Worm (Caenorhabditis elegans) whole organism, L4 larva: ENCODE measurements around the gene cal-4.
A peak's percentile ranks its signal among the peaks of the same experiment; 100 is the strongest.

ENCODE experiments used
- D1046.2 ChIP-seq: fragments of 200-800 bp; sonication (Bioruptor generic); IDR thresholded peaks from 2 replicates; pipeline ENCODE4 v1.3.6; 2022; ENCODE audit warnings: missing genetic modification characterization, missing compliant biosample characterization
- F37D6.2 ChIP-seq: sonication (generic microtip); optimal IDR thresholded peaks from 2 replicates; lab custom pipeline; 2016; ENCODE audit warnings: mild to moderate bottlenecking, missing genetic modification characterization, missing compliant biosample characterization
- F44E2.7 ChIP-seq: fragments of 200-800 bp; sonication (Bioruptor generic); IDR thresholded peaks from 2 replicates; pipeline ENCODE4 v2.1.2; 2022; ENCODE audit warnings: missing genetic modification characterization, missing compliant biosample characterization
- Y105C5A.15 ChIP-seq: fragments of 200-800 bp; sonication (Bioruptor generic); IDR thresholded peaks from 2 replicates; pipeline ENCODE4 v1.3.6; 2022; ENCODE audit warnings: missing genetic modification characterization, missing compliant biosample characterization
- Y48G9A.11 ChIP-seq: fragments of 200-800 bp; sonication (Bioruptor generic); IDR thresholded peaks from 2 replicates; pipeline ENCODE4 v1.3.6; 2022; ENCODE audit warnings: missing genetic modification reagents, missing genetic modification characterization, missing compliant biosample characterization
- Y5F2A.4 ChIP-seq: fragments of 200-800 bp; sonication (Bioruptor generic); optimal IDR thresholded peaks from 2 replicates; lab custom pipeline; 2018; ENCODE audit warnings: mild to moderate bottlenecking, missing genetic modification characterization, missing compliant biosample characterization
- Y75B8A.6 ChIP-seq: fragments of 200-800 bp; sonication (Bioruptor generic); IDR thresholded peaks from 2 replicates; pipeline ENCODE4 v1.3.6; 2022; ENCODE audit warnings: missing genetic modification reagents, missing genetic modification characterization, missing compliant biosample characterization
- ZK546.5 ChIP-seq, 2 experiments: sonication (generic microtip); optimal IDR thresholded peaks; 2 replicates each; lab custom pipeline; 2017; ENCODE audit warnings: missing biosample characterization in 2 of 2, missing genetic modification characterization in 2 of 2
- aha-1 ChIP-seq: fragments of 150-350 bp; peaks from one replicate; lab custom pipeline; 2014; ENCODE audit warnings: missing biosample characterization, missing genetic modification characterization
- ceh-20 ChIP-seq: fragments of 200-800 bp; sonication (Bioruptor generic); IDR thresholded peaks from 2 replicates; pipeline ENCODE4 v1.3.6; 2022; ENCODE audit warnings: missing genetic modification reagents, missing genetic modification characterization, missing compliant biosample characterization
- ceh-28 ChIP-seq: fragments of 150-350 bp; optimal IDR thresholded peaks from 2 replicates; lab custom pipeline; 2014; ENCODE audit warnings: missing biosample characterization, missing genetic modification reagents, missing genetic modification characterization
- ceh-32 ChIP-seq: sonication (generic microtip); optimal IDR thresholded peaks from 2 replicates; lab custom pipeline; 2016; ENCODE audit warnings: mild to moderate bottlenecking, missing genetic modification characterization, missing compliant biosample characterization; ENCODE audit not compliant: poor library complexity
- ceh-44 ChIP-seq: fragments of 200-800 bp; sonication (Bioruptor generic); IDR thresholded peaks from 2 replicates; pipeline ENCODE4 v1.3.6; 2022; ENCODE audit warnings: missing genetic modification reagents, missing genetic modification characterization, missing compliant biosample characterization
- ctbp-1 ChIP-seq: fragments of 200-800 bp; sonication (Bioruptor generic); IDR thresholded peaks from 2 replicates; pipeline ENCODE4 v1.3.6; 2022; ENCODE audit warnings: missing genetic modification reagents, missing genetic modification characterization, missing compliant biosample characterization
- daf-12 ChIP-seq: fragments of 150-350 bp; optimal IDR thresholded peaks from 2 replicates; lab custom pipeline; 2014; ENCODE audit warnings: missing biosample characterization, missing genetic modification reagents, missing genetic modification characterization
- dmd-6 ChIP-seq: fragments of 200-800 bp; sonication (Bioruptor generic); IDR thresholded peaks from 2 replicates; pipeline ENCODE4 v1.3.6; 2022; ENCODE audit warnings: missing genetic modification reagents, missing genetic modification characterization, missing compliant biosample characterization
- duxl-1 ChIP-seq: sonication (generic microtip); optimal IDR thresholded peaks from 2 replicates; lab custom pipeline; 2016; ENCODE audit warnings: mild to moderate bottlenecking, missing genetic modification characterization, moderate library complexity, missing compliant biosample characterization; ENCODE audit not compliant: poor library complexity
- egl-27 ChIP-seq: sonication (generic microtip); optimal IDR thresholded peaks from 3 replicates; lab custom pipeline; 2017; ENCODE audit warnings: missing biosample characterization, missing genetic modification reagents, missing genetic modification characterization
- egl-43 ChIP-seq: fragments of 200-800 bp; sonication (Bioruptor generic); IDR thresholded peaks from 2 replicates; pipeline ENCODE4 v1.3.6; 2022; ENCODE audit warnings: missing genetic modification reagents, missing genetic modification characterization, missing compliant biosample characterization
- fkh-10 ChIP-seq: fragments of 150-350 bp; optimal IDR thresholded peaks from 2 replicates; lab custom pipeline; 2014; ENCODE audit warnings: missing biosample characterization, missing genetic modification reagents, missing genetic modification characterization
- gei-8 ChIP-seq: fragments of 200-800 bp; sonication (Bioruptor generic); optimal IDR thresholded peaks from 2 replicates; lab custom pipeline; 2018; ENCODE audit warnings: mild to moderate bottlenecking, missing genetic modification characterization, missing compliant biosample characterization
- hif-1 ChIP-seq, 2 experiments: sonication (generic microtip); optimal IDR thresholded peaks; 2 replicates each; lab custom pipeline; 2016 to 2017; ENCODE audit warnings: missing compliant biosample characterization in 2 of 2, missing genetic modification characterization in 2 of 2, missing genetic modification reagents in 2 of 2, missing genotype in 2 of 2, mild to moderate bottlenecking in 1 of 2
- lim-7 ChIP-seq: fragments of 200-800 bp; sonication (Bioruptor generic); IDR thresholded peaks from 2 replicates; pipeline ENCODE4 v1.3.6; 2022; ENCODE audit warnings: missing genetic modification characterization, missing compliant biosample characterization
- lin-15B ChIP-seq: fragments of 150-350 bp; sonication (generic microtip); optimal IDR thresholded peaks from 3 replicates; lab custom pipeline; 2014; ENCODE audit warnings: missing biosample characterization, missing genetic modification characterization
- lin-38 ChIP-seq: fragments of 200-800 bp; sonication (Bioruptor generic); IDR thresholded peaks from 2 replicates; pipeline ENCODE4 v1.3.6; 2022; ENCODE audit warnings: missing genetic modification reagents, missing genetic modification characterization, missing compliant biosample characterization
- lir-3 ChIP-seq: sonication (generic microtip); optimal IDR thresholded peaks from 2 replicates; lab custom pipeline; 2016; ENCODE audit warnings: mild to moderate bottlenecking, missing genetic modification characterization, missing compliant biosample characterization
- lsy-2 ChIP-seq, 2 experiments: fragments of 150-350 bp in 1 of 2; sonication (generic microtip) in 1 of 2; optimal IDR thresholded peaks; 2 replicates each; lab custom pipeline; 2014 to 2017; ENCODE audit warnings: missing biosample characterization in 2 of 2, missing genetic modification characterization in 2 of 2
- madf-5 ChIP-seq, 2 experiments: fragments of 200-800 bp; sonication (Bioruptor generic); IDR thresholded peaks; 2 replicates each; pipeline ENCODE4 v1.3.6; 2022; ENCODE audit warnings: missing compliant biosample characterization in 2 of 2, missing genetic modification characterization in 2 of 2
- madf-9 ChIP-seq: fragments of 200-800 bp; sonication (Bioruptor generic); conservative IDR thresholded peaks from 2 replicates; pipeline ENCODE4 v1.3.6; 2022; ENCODE audit warnings: missing genetic modification reagents, missing genetic modification characterization, missing compliant biosample characterization
- mdl-1 ChIP-seq, 2 experiments: fragments of 150-350 bp in 1 of 2; sonication (generic microtip) in 1 of 2; optimal IDR thresholded peaks; 2 replicates each; lab custom pipeline; 2014 to 2017; ENCODE audit warnings: missing biosample characterization in 2 of 2, missing genetic modification characterization in 2 of 2
- mep-1 ChIP-seq: fragments of 150-350 bp; sonication (generic microtip); optimal IDR thresholded peaks from 3 replicates; lab custom pipeline; 2014; ENCODE audit warnings: missing biosample characterization, missing genetic modification characterization
- mxl-2 ChIP-seq: fragments of 200-800 bp; sonication (Bioruptor generic); conservative IDR thresholded peaks from 2 replicates; pipeline ENCODE4 v1.3.6; 2022; ENCODE audit warnings: missing genetic modification reagents, missing genetic modification characterization, missing compliant biosample characterization
- nhr-10 ChIP-seq: fragments of 150-350 bp; optimal IDR thresholded peaks from 2 replicates; lab custom pipeline; 2014; ENCODE audit warnings: missing biosample characterization, missing genetic modification characterization
- nhr-11 ChIP-seq: fragments of 150-350 bp; optimal IDR thresholded peaks from 2 replicates; lab custom pipeline; 2014; ENCODE audit warnings: missing biosample characterization, missing genetic modification characterization
- nhr-25 ChIP-seq: sonication (generic microtip); optimal IDR thresholded peaks from 2 replicates; lab custom pipeline; 2017; ENCODE audit warnings: missing genetic modification characterization, mild to moderate bottlenecking, missing compliant biosample characterization, antibody characterized with exemption, moderate library complexity, borderline replicate concordance; ENCODE audit not compliant: insufficient read depth
- nhr-28 ChIP-seq: fragments of 150-350 bp; optimal IDR thresholded peaks from 2 replicates; lab custom pipeline; 2014; ENCODE audit warnings: missing biosample characterization, missing genetic modification characterization
- nhr-41 ChIP-seq: fragments of 200-800 bp; sonication (Bioruptor generic); IDR thresholded peaks from 2 replicates; pipeline ENCODE4 v1.3.6; 2022; ENCODE audit warnings: missing genetic modification reagents, missing genetic modification characterization, missing compliant biosample characterization
- nhr-48 ChIP-seq: sonication (generic microtip); optimal IDR thresholded peaks from 2 replicates; lab custom pipeline; 2016; ENCODE audit warnings: mild to moderate bottlenecking, missing genetic modification characterization, missing compliant biosample characterization
- rbr-2 ChIP-seq: sonication (generic microtip); optimal IDR thresholded peaks from 2 replicates; lab custom pipeline; 2016; ENCODE audit warnings: missing genotype, missing genetic modification characterization, missing compliant biosample characterization
- saeg-2 ChIP-seq: fragments of 200-800 bp; sonication (Bioruptor generic); IDR thresholded peaks from 2 replicates; pipeline ENCODE4 v1.3.6; 2022; ENCODE audit warnings: missing genetic modification reagents, missing genetic modification characterization, missing compliant biosample characterization
- sdz-12 ChIP-seq: fragments of 200-800 bp; sonication (Bioruptor generic); optimal IDR thresholded peaks from 2 replicates; lab custom pipeline; 2018; ENCODE audit warnings: mild to moderate bottlenecking, missing genetic modification characterization, missing compliant biosample characterization
- snpc-1.2 ChIP-seq: fragments of 200-800 bp; sonication (Bioruptor generic); IDR thresholded peaks from 2 replicates; pipeline ENCODE4 v1.3.6; 2022; ENCODE audit warnings: missing genetic modification reagents, missing genetic modification characterization, missing compliant biosample characterization
- tag-97 ChIP-seq: fragments of 200-800 bp; sonication (Bioruptor generic); IDR thresholded peaks from 2 replicates; pipeline ENCODE4 v1.3.6; 2022; ENCODE audit warnings: missing genetic modification characterization, missing compliant biosample characterization
- tra-1 ChIP-seq: fragments of 200-800 bp; sonication (Bioruptor generic); IDR thresholded peaks from 2 replicates; pipeline ENCODE4 v1.3.6; 2022; ENCODE audit warnings: missing genetic modification reagents, missing genetic modification characterization, missing compliant biosample characterization
- unc-130 ChIP-seq: sonication (generic microtip); optimal IDR thresholded peaks from 2 replicates; lab custom pipeline; 2016; ENCODE audit warnings: missing genetic modification reagents, missing genetic modification characterization, missing compliant biosample characterization
- unc-62 ChIP-seq, 3 experiments: fragments of 150-350 bp in 1 of 3; sonication (generic microtip); optimal IDR thresholded peaks in 2 of 3; peaks in 1 of 3; 1 replicate in 1 of 3; 2 replicates in 2 of 3; lab custom pipeline; 2014 to 2017; ENCODE audit warnings: missing biosample characterization in 3 of 3, missing genetic modification characterization in 3 of 3, missing genetic modification reagents in 3 of 3, missing genotype in 1 of 3
- zfp-3 ChIP-seq: fragments of 200-800 bp; sonication (Bioruptor generic); conservative IDR thresholded peaks from 2 replicates; pipeline ENCODE4 v1.3.6; 2022; ENCODE audit warnings: missing genetic modification reagents, missing genetic modification characterization, missing compliant biosample characterization
- zip-2 ChIP-seq: fragments of 150-350 bp; optimal IDR thresholded peaks from 2 replicates; lab custom pipeline; 2014; ENCODE audit warnings: missing biosample characterization, missing genetic modification characterization

The cal-4 gene

DNA sequence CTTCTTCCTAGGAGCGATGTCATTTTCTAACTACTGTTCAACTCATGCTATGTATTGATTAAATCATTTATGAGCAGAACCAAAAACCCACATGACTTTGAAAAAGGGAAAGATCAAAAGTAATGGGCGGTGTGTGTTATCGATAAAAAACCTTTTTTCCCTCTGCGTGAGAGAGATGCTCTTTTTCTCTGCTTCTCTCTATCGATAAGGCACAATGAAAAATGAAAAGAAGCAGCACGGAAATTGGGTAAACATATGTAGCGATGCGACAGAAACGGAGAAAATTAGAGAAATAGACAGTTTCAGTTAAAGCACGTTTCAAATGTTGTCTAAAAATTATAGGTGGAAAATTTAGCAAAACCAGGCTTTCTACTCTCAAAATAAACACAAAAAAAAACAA lies 18.9 kb upstream of the cal-4 start (continued):
- peak; percentile 89 for TF ChIP-seq aha-1 (tag; lab: Kevin White, UChicago)
- peak; percentile 26; the same call in 1 of the 2 replicates for TF ChIP-seq lin-38 (GFP tag; lab: Robert Waterston, UW)
- TF ChIP-seq gei-8 (GFP tag; lab: Kevin White, UChicago): no peak
- TF ChIP-seq ceh-20 (GFP tag; lab: Robert Waterston, UW): no peak
- TF ChIP-seq nhr-25 (tag; lab: Kevin White, UChicago): no peak
- TF ChIP-seq duxl-1 (tag; lab: Kevin White, UChicago): no peak

- TF ChIP-seq nhr-48 (tag; lab: Kevin White, UChicago) (no peak), zfp-3 (GFP tag; lab: Robert Waterston, UW) (no peak), ctbp-1 (GFP tag; lab: Robert Waterston, UW) (peak; percentile 78), daf-12 (tag; lab: Kevin White, UChicago) (no peak), fkh-10 (GFP tag; lab: Kevin White, UChicago) (peak; percentile 47), Y5F2A.4 (GFP tag; lab: Kevin White, UChicago) (no peak), F44E2.7 (GFP tag; lab: Robert Waterston, UW) (no peak), duxl-1 (tag; lab: Kevin White, UChicago) (no peak), mep-1 (tag; lab: Kevin White, UChicago) (peak; percentile 74), Y75B8A.6 (GFP tag; lab: Robert Waterston, UW) (no peak), egl-43 (GFP tag; lab: Robert Waterston, UW) (peak; percentile 79), dmd-6 (GFP tag; lab: Robert Waterston, UW) (peak; percentile 41), tra-1 (GFP tag; lab: Robert Waterston, UW) (0 out of 2 replicates have a peak, but pooled peaks have one; percentile 14), egl-27 (tag; lab: Kevin White, UChicago) (no peak), Y48G9A.11 (no peak), madf-5 (GFP tag; IDR thresholded peaks at IDR 0.05; lab: Robert Waterston, UW) (no peak), lin-15B (tag; lab: Kevin White, UChicago) (no peak), nhr-41 (GFP tag; lab: Robert Waterston, UW) (no peak), unc-130 (no peak), zip-2 (tag; lab: Kevin White, UChicago) (no peak), ZK546.5 (tag; optimal IDR thresholded peaks at IDR 0.05; lab: Kevin White, UChicago) (no peak), F37D6.2 (tag; lab: Kevin White, UChicago) (peak; percentile 62), nhr-28 (tag; lab: Kevin White, UChicago) (peak; percentile 7), sdz-12 (GFP tag; lab: Kevin White, UChicago) (no peak), tag-97 (no peak), mdl-1 (tag; optimal IDR thresholded peaks at IDR 0.05; lab: Kevin White, UChicago) (peak; percentile 32 to 54), hif-1 (tag; optimal IDR thresholded peaks at IDR 0.05; lab: Kevin White, UChicago) (peak in 1 of 2 experiments; percentile 28), rbr-2 (peak; percentile 74), lir-3 (tag; lab: Kevin White, UChicago) (no peak), D1046.2 (no peak), ceh-28 (tag; lab: Kevin White, UChicago) (peak; percentile 70), saeg-2 (GFP tag; lab: Robert Waterston, UW) (no peak), lim-7 (GFP tag; lab: Robert Waterston, UW) (no peak), aha-1 (tag; lab: Kevin White, UChicago) (peak; percentile 83), Y105C5A.15 (GFP tag; lab: Robert Waterston, UW) (no peak), madf-9 (GFP tag; lab: Robert Waterston, UW) (0 out of 2 replicates have a peak, but pooled peaks have one; percentile 40), nhr-11 (peak; percentile 90), ceh-32 (tag; lab: Kevin White, UChicago) (no peak), ceh-44 (no peak), unc-62 (GFP tag; optimal IDR thresholded peaks at IDR 0.05 in 1 of 2; lab: Kevin White, UChicago) (peak in 1 of 2 experiments; percentile 82), unc-62 (tag; optimal IDR thresholded peaks at IDR 0.05; lab: Kevin White, UChicago) (no peak), mxl-2 (GFP tag; lab: Robert Waterston, UW) (no peak), nhr-10 (tag; lab: Kevin White, UChicago) (no peak), snpc-1.2 (0 out of 2 replicates have a peak, but pooled peaks have one; percentile 28), lsy-2 (tag; optimal IDR thresholded peaks at IDR 0.05; lab: Kevin White, UChicago) (peak; percentile 17 to 37)
These were observed 17.4 kb upstream of the cal-4 start for ce11 chrIV:10503750-10504232.
